Fruit fly (Drosophila melanogaster) whole organism, embryonic: Measurements from ENCODE around the gene CG5326.

Experiments used
- Antp ChIP-seq: fragments of 200-800 bp; sonication (Bioruptor generic); optimal IDR thresholded peaks from 3 replicates; lab custom pipeline; 2016; ENCODE audit warnings: missing biosample characterization, missing genetic modification characterization
- B-H2 ChIP-seq: fragments of 200-800 bp; sonication (Bioruptor generic); optimal IDR thresholded peaks from 2 replicates; lab custom pipeline; 2018; ENCODE audit warnings: missing biosample characterization, mild to moderate bottlenecking, missing genetic modification characterization
- CG10654 ChIP-seq: fragments of 200-800 bp; sonication (Bioruptor generic); optimal IDR thresholded peaks from 2 replicates; lab custom pipeline; 2016; ENCODE audit warnings: missing biosample characterization, missing genetic modification characterization
- CG12299 ChIP-seq: fragments of 200-800 bp; sonication (Bioruptor generic); optimal IDR thresholded peaks from 2 replicates; lab custom pipeline; 2018; ENCODE audit warnings: missing biosample characterization, mild to moderate bottlenecking, missing genetic modification characterization
- CG12769 ChIP-seq: fragments of 200-800 bp; sonication (Bioruptor generic); optimal IDR thresholded peaks from 2 replicates; lab custom pipeline; 2019; ENCODE audit warnings: missing biosample characterization, mild to moderate bottlenecking, missing genetic modification characterization, moderate library complexity
- CG14667 ChIP-seq: fragments of 200-800 bp; sonication (Bioruptor generic); IDR thresholded peaks from 2 replicates; pipeline ENCODE4 v1.3.6; 2022; ENCODE audit warnings: missing biosample characterization, missing genetic modification characterization
- CG15514 ChIP-seq: fragments of 200-800 bp; sonication (Bioruptor generic); optimal IDR thresholded peaks from 3 replicates; lab custom pipeline; 2017; ENCODE audit warnings: missing biosample characterization, missing genetic modification characterization, mild to moderate bottlenecking, moderate library complexity, missing genetic modification reagents
- CG17385 ChIP-seq: fragments of 200-800 bp; sonication (Bioruptor generic); optimal IDR thresholded peaks from 3 replicates; lab custom pipeline; 2018; ENCODE audit warnings: missing biosample characterization, mild to moderate bottlenecking, missing genetic modification characterization
- CG17568 ChIP-seq: fragments of 200-800 bp; sonication (Bioruptor generic); optimal IDR thresholded peaks from 2 replicates; lab custom pipeline; 2018; ENCODE audit warnings: missing biosample characterization, mild to moderate bottlenecking, missing genetic modification characterization, moderate library complexity
- CG18476 ChIP-seq: fragments of 200-800 bp; sonication (Bioruptor generic); optimal IDR thresholded peaks from 2 replicates; lab custom pipeline; 2016; ENCODE audit warnings: missing biosample characterization, mild to moderate bottlenecking, missing genetic modification characterization
- CG18619 ChIP-seq: fragments of 200-800 bp; sonication (Bioruptor generic); optimal IDR thresholded peaks from 3 replicates; lab custom pipeline; 2017; ENCODE audit warnings: missing biosample characterization, mild to moderate bottlenecking, missing genetic modification characterization
- CG32532 ChIP-seq: fragments of 200-800 bp; sonication (Bioruptor generic); IDR thresholded peaks from 2 replicates; pipeline ENCODE4 v1.3.6; 2022; ENCODE audit warnings: missing biosample characterization, missing genetic modification characterization
- CG43689 ChIP-seq: fragments of 200-800 bp; sonication (Bioruptor generic); IDR thresholded peaks from 2 replicates; pipeline ENCODE4 v1.3.6; 2022; ENCODE audit warnings: missing biosample characterization, missing genetic modification characterization
- CG4424 ChIP-seq: fragments of 200-800 bp; sonication (Bioruptor generic); optimal IDR thresholded peaks from 3 replicates; lab custom pipeline; 2016; ENCODE audit warnings: missing biosample characterization, missing genetic modification characterization
- CG6254 ChIP-seq: fragments of 200-800 bp; sonication (Bioruptor generic); optimal IDR thresholded peaks from 3 replicates; lab custom pipeline; 2017; ENCODE audit warnings: mild to moderate bottlenecking, missing biosample characterization, missing genetic modification reagents, missing genetic modification characterization
- CG7987 ChIP-seq: fragments of 200-800 bp; sonication (Bioruptor generic); optimal IDR thresholded peaks from 2 replicates; lab custom pipeline; 2018; ENCODE audit warnings: missing biosample characterization, mild to moderate bottlenecking, missing genetic modification characterization, moderate library complexity
- CoRest ChIP-seq: fragments of 200-800 bp; sonication (Bioruptor generic); optimal IDR thresholded peaks from 3 replicates; lab custom pipeline; 2018; ENCODE audit warnings: missing biosample characterization, mild to moderate bottlenecking, missing genetic modification characterization, moderate library complexity
- H15 ChIP-seq: fragments of 200-800 bp; sonication (Bioruptor generic); IDR thresholded peaks from 3 replicates; pipeline ENCODE4 v1.3.6; 2022; ENCODE audit warnings: missing biosample characterization, missing genetic modification characterization
- HLH54F ChIP-seq: fragments of 200-800 bp; sonication (Bioruptor generic); optimal IDR thresholded peaks from 3 replicates; lab custom pipeline; 2016; ENCODE audit warnings: missing biosample characterization, missing genetic modification characterization
- Hand ChIP-seq: fragments of 200-800 bp; sonication (Bioruptor generic); optimal IDR thresholded peaks from 2 replicates; lab custom pipeline; 2017; ENCODE audit warnings: mild to moderate bottlenecking, missing biosample characterization, missing genetic modification reagents, missing genetic modification characterization
- HmgZ ChIP-seq: fragments of 200-800 bp; sonication (Bioruptor generic); optimal IDR thresholded peaks from 2 replicates; lab custom pipeline; 2018; ENCODE audit warnings: missing biosample characterization, mild to moderate bottlenecking, missing genetic modification characterization
- Hmx ChIP-seq: fragments of 200-800 bp; sonication (Bioruptor generic); optimal IDR thresholded peaks from 2 replicates; lab custom pipeline; 2016; ENCODE audit warnings: missing biosample characterization, missing genetic modification characterization
- Hsf ChIP-seq: fragments of 200-800 bp; sonication (Bioruptor generic); optimal IDR thresholded peaks from 3 replicates; lab custom pipeline; 2016; ENCODE audit warnings: missing biosample characterization, missing genetic modification characterization
- NC2α ChIP-seq: fragments of 200-800 bp; sonication (Bioruptor generic); optimal IDR thresholded peaks from 2 replicates; lab custom pipeline; 2016; ENCODE audit warnings: missing biosample characterization, missing genetic modification characterization
- NK7.1 ChIP-seq: fragments of 200-800 bp; sonication (Bioruptor generic); optimal IDR thresholded peaks from 3 replicates; lab custom pipeline; 2016; ENCODE audit warnings: missing biosample characterization, missing genetic modification characterization
- Nf-YC ChIP-seq: fragments of 200-800 bp; optimal IDR thresholded peaks from 3 replicates; lab custom pipeline; 2019; ENCODE audit warnings: missing biosample characterization, mild to moderate bottlenecking, missing genetic modification characterization, moderate library complexity
- Ptx1 ChIP-seq: fragments of 200-800 bp; sonication (Bioruptor generic); IDR thresholded peaks from 2 replicates; pipeline ENCODE4 v1.3.6; 2022; ENCODE audit warnings: missing biosample characterization, missing genetic modification characterization
- Scr ChIP-seq: fragments of 200-800 bp; sonication (Bioruptor generic); IDR thresholded peaks from 2 replicates; pipeline ENCODE4 v1.3.6; 2022; ENCODE audit warnings: missing biosample characterization, missing genetic modification characterization; ENCODE audit not compliant: partially characterized antibody
- Stat92E ChIP-seq, 3 experiments: fragments of >200 bp in 2 of 3; fragments of 200-800 bp in 1 of 3; sonication (Bioruptor generic) in 1 of 3; optimal IDR thresholded peaks; 2 replicates each; lab custom pipeline; 2017 to 2019; ENCODE audit warnings: missing biosample characterization in 3 of 3, missing genetic modification characterization in 3 of 3, mild to moderate bottlenecking in 1 of 3, moderate library complexity in 1 of 3
- caup ChIP-seq: fragments of 200-800 bp; sonication (Bioruptor generic); optimal IDR thresholded peaks from 3 replicates; lab custom pipeline; 2017; ENCODE audit warnings: missing biosample characterization, mild to moderate bottlenecking, missing genetic modification characterization, moderate library complexity; ENCODE audit not compliant: severe bottlenecking
- cg ChIP-seq: fragments of 200-800 bp; sonication (Bioruptor generic); optimal IDR thresholded peaks from 3 replicates; lab custom pipeline; 2019; ENCODE audit warnings: missing biosample characterization, mild to moderate bottlenecking, missing genetic modification characterization, moderate library complexity
- chif ChIP-seq, 2 experiments: fragments of 200-800 bp; sonication (Bioruptor generic); optimal IDR thresholded peaks; 3 replicates each; lab custom pipeline; 2016; ENCODE audit warnings: missing biosample characterization in 2 of 2, missing genetic modification characterization in 2 of 2
- chn ChIP-seq: fragments of 200-800 bp; sonication (Bioruptor generic); optimal IDR thresholded peaks from 2 replicates; lab custom pipeline; 2016; ENCODE audit warnings: missing biosample characterization, missing genetic modification characterization
- dm ChIP-seq: fragments of 200-800 bp; sonication (Bioruptor generic); optimal IDR thresholded peaks from 3 replicates; lab custom pipeline; 2016; ENCODE audit warnings: missing biosample characterization, missing genetic modification characterization
- dmrt11E ChIP-seq: fragments of 200-800 bp; sonication (Bioruptor generic); optimal IDR thresholded peaks from 3 replicates; lab custom pipeline; 2018; ENCODE audit warnings: missing biosample characterization, mild to moderate bottlenecking, missing genetic modification characterization, moderate library complexity
- dpn ChIP-seq, 2 experiments: fragments of 200-800 bp; sonication (Bioruptor generic); optimal IDR thresholded peaks; 3 replicates each; lab custom pipeline; 2016; ENCODE audit warnings: missing biosample characterization in 2 of 2, missing genetic modification characterization in 2 of 2
- ems ChIP-seq: fragments of 200-800 bp; sonication (Bioruptor generic); optimal IDR thresholded peaks from 3 replicates; lab custom pipeline; 2016; ENCODE audit warnings: missing biosample characterization, missing genetic modification characterization
- eve ChIP-seq, 2 experiments: fragments of >200 bp; optimal IDR thresholded peaks; 2 replicates each; lab custom pipeline; 2017; ENCODE audit warnings: missing biosample characterization in 2 of 2, missing genetic modification characterization in 2 of 2
- gce ChIP-seq: fragments of 200-800 bp; sonication (Bioruptor generic); IDR thresholded peaks from 3 replicates; pipeline ENCODE4 v1.3.6; 2022; ENCODE audit warnings: missing biosample characterization, missing genetic modification characterization
- gsb ChIP-seq: fragments of 200-800 bp; sonication (Bioruptor generic); IDR thresholded peaks from 2 replicates; pipeline ENCODE4 v1.3.6; 2022; ENCODE audit warnings: missing biosample characterization, missing genetic modification characterization
- gsb-n ChIP-seq: fragments of 200-800 bp; sonication (Bioruptor generic); optimal IDR thresholded peaks from 3 replicates; lab custom pipeline; 2018; ENCODE audit warnings: missing biosample characterization, mild to moderate bottlenecking, missing genetic modification characterization
- kay ChIP-seq: fragments of 200-800 bp; sonication (Bioruptor generic); optimal IDR thresholded peaks from 2 replicates; lab custom pipeline; 2016; ENCODE audit warnings: missing biosample characterization, missing genetic modification characterization
- mld ChIP-seq: fragments of 200-800 bp; sonication (Bioruptor generic); IDR thresholded peaks from 3 replicates; pipeline ENCODE4 v1.3.6; 2022; ENCODE audit warnings: missing biosample characterization, missing genetic modification characterization; ENCODE audit not compliant: partially characterized antibody
- otp ChIP-seq: fragments of 200-800 bp; sonication (Bioruptor generic); IDR thresholded peaks from 3 replicates; pipeline ENCODE4, ENCODE4 v1.3.6; 2022; ENCODE audit warnings: missing biosample characterization, missing genetic modification characterization
- pzg ChIP-seq: fragments of 200-800 bp; sonication (Bioruptor generic); optimal IDR thresholded peaks from 3 replicates; lab custom pipeline; 2018; ENCODE audit warnings: missing biosample characterization, mild to moderate bottlenecking, missing genetic modification characterization, moderate library complexity
- run ChIP-seq: fragments of 200-800 bp; sonication (Bioruptor generic); optimal IDR thresholded peaks from 3 replicates; lab custom pipeline; 2018; ENCODE audit warnings: missing biosample characterization, mild to moderate bottlenecking, missing genetic modification characterization
- schlank ChIP-seq: fragments of 200-800 bp; sonication (Bioruptor generic); optimal IDR thresholded peaks from 2 replicates; lab custom pipeline; 2018; ENCODE audit warnings: missing biosample characterization, mild to moderate bottlenecking, missing genetic modification characterization
- slbo ChIP-seq: fragments of 200-800 bp; sonication (Bioruptor generic); IDR thresholded peaks from 2 replicates; pipeline ENCODE4 v1.3.6; 2022; ENCODE audit warnings: missing biosample characterization, missing genetic modification characterization
- ssp ChIP-seq: fragments of 200-800 bp; sonication (Bioruptor generic); IDR thresholded peaks from 2 replicates; pipeline ENCODE4 v1.3.6; 2022; ENCODE audit warnings: missing biosample characterization, missing genetic modification characterization
- sug ChIP-seq: fragments of 200-800 bp; optimal IDR thresholded peaks from 2 replicates; lab custom pipeline; 2019; ENCODE audit warnings: missing biosample characterization, mild to moderate bottlenecking, missing genetic modification characterization, moderate library complexity

CG5326 gene

dm6 chr3R:22587419-22587963, 47.8 kb upstream of the CG5326 start, which contains the start of gene Efa6 (continued):
- peak; percentile 24 for TF ChIP-seq CG18619 (GFP tag; lab: Kevin White, UChicago)
- TF ChIP-seq CG12299 (tag; lab: Kevin White, UChicago), result peak; percentile 75
- peak; percentile 56 for TF ChIP-seq CG4424
- peak in 1 of 2 experiments; percentile 14 for TF ChIP-seq chif (GFP tag; optimal IDR thresholded peaks at IDR 0.05; lab: Kevin White, UChicago)
- peak; percentile 47 for TF ChIP-seq CG18476
- TF ChIP-seq CG12769 (tag; lab: Kevin White, UChicago), result peak; percentile 24
- peak; percentile 5 for TF ChIP-seq caup
- peak; percentile 27 for TF ChIP-seq dmrt11E (tag; lab: Kevin White, UChicago)
- no peak for TF ChIP-seq CG43689 (GFP tag; lab: Robert Waterston, UW)
- TF ChIP-seq cg (GFP tag; lab: Kevin White, UChicago), result peak; percentile 75
- peak; percentile 15 for TF ChIP-seq ems (GFP tag; lab: Kevin White, UChicago)
- TF ChIP-seq Antp (GFP tag; lab: Kevin White, UChicago), result peak; percentile 31
- TF ChIP-seq schlank (tag; lab: Kevin White, UChicago), result peak; percentile 2
- no peak; the same call in 1 of the 2 replicates for TF ChIP-seq CG32532 (GFP tag; lab: Robert Waterston, UW)
- peak; percentile 2 to 60 for TF ChIP-seq dpn (GFP tag; optimal IDR thresholded peaks at IDR 0.05; lab: Kevin White, UChicago)
- TF ChIP-seq kay (GFP tag; lab: Kevin White, UChicago), result no peak
- peak; percentile 2 for TF ChIP-seq dm (GFP tag; lab: Kevin White, UChicago)
- TF ChIP-seq NK7.1 (GFP tag; lab: Kevin White, UChicago), result no peak
- TF ChIP-seq gsb, result no peak
- TF ChIP-seq Scr (GFP tag; lab: Robert Waterston, UW), result peak; percentile 97
- peak; percentile 53 for TF ChIP-seq slbo (GFP tag; lab: Robert Waterston, UW)
- TF ChIP-seq CG10654 (GFP tag; lab: Kevin White, UChicago), result peak; percentile 19
- peak; percentile 63 for TF ChIP-seq Nf-YC (tag; lab: Kevin White, UChicago)
- TF ChIP-seq NC2α, result no peak
- peak; percentile 74 for TF ChIP-seq HmgZ
- peak; percentile 94 for TF ChIP-seq CG15514 (GFP tag; lab: Kevin White, UChicago)
- TF ChIP-seq HLH54F, result peak; percentile 44
- no peak for TF ChIP-seq CG17568 (GFP tag; lab: Kevin White, UChicago)
- peak; percentile 81 for TF ChIP-seq pzg
- TF ChIP-seq mld (GFP tag; lab: Robert Waterston, UW), result peak; percentile 86; the same call in 2 of the 3 replicates
- peak; percentile 19 for TF ChIP-seq chn (GFP tag; lab: Kevin White, UChicago)
- TF ChIP-seq Hsf (GFP tag; lab: Kevin White, UChicago), result peak; percentile 57
- peak; percentile 55 for TF ChIP-seq B-H2 (GFP tag; lab: Kevin White, UChicago)
- TF ChIP-seq ssp (GFP tag; lab: Robert Waterston, UW), result 0 out of 2 replicates have a peak, but pooled peaks have one; percentile 9
- TF ChIP-seq Hmx, result no peak
- peak; percentile 51 for TF ChIP-seq gsb-n (tag; lab: Kevin White, UChicago)
- TF ChIP-seq Ptx1 (GFP tag; lab: Robert Waterston, UW), result no peak
- peak; percentile 87 for TF ChIP-seq CG17385
- TF ChIP-seq H15 (GFP tag; lab: Robert Waterston, UW), result no peak
- TF ChIP-seq Stat92E (GFP tag; optimal IDR thresholded peaks at IDR 0.05; lab: Kevin White, UChicago), result peak in 1 of 3 experiments; percentile 62
- peak; percentile 99 for TF ChIP-seq sug (tag; lab: Kevin White, UChicago)
- no peak for TF ChIP-seq CG14667 (GFP tag; lab: Robert Waterston, UW)
- TF ChIP-seq Hand (GFP tag; lab: Kevin White, UChicago), result peak; percentile 43
- TF ChIP-seq CG6254, result no peak
- TF ChIP-seq CG7987 (GFP tag; lab: Kevin White, UChicago), result no peak
- no peak for TF ChIP-seq otp (GFP tag; lab: Robert Waterston, UW)
- TF ChIP-seq gce, result no peak
- TF ChIP-seq run, result peak; percentile 13
- TF ChIP-seq CoRest (tag; lab: Kevin White, UChicago), result peak; percentile 61
- TF ChIP-seq eve (GFP tag; optimal IDR thresholded peaks at IDR 0.05; lab: Kevin White, UChicago), result no peak
